Worm (Caenorhabditis elegans): ENCODE results near the gene mpdu-1.

- TF ChIP-seq ama-1 (optimal IDR thresholded peaks at IDR 0.05) (no peak), B0310.2 (tag; optimal IDR thresholded peaks at IDR 0.05) (no peak), tra-4 (tag; optimal IDR thresholded peaks at IDR 0.05) (no peak), flt-1 (GFP tag; IDR thresholded peaks at IDR 0.05) (no peak), hmbx-1 (tag; optimal IDR thresholded peaks at IDR 0.05) (no peak), ceh-13 (GFP tag; optimal IDR thresholded peaks at IDR 0.05) (no peak), sea-1 (GFP tag; conservative IDR thresholded peaks at IDR 0.05) (no peak), ceh-36 (tag; optimal IDR thresholded peaks at IDR 0.05) (no peak), tbx-11 (GFP tag; IDR thresholded peaks at IDR 0.05) (no peak), tbx-37 (GFP tag; conservative IDR thresholded peaks at IDR 0.05) (no peak), aly-1 (tag; optimal IDR thresholded peaks at IDR 0.05) (no peak), pes-1 (GFP tag; IDR thresholded peaks at IDR 0.05) (no peak), scrt-1 (GFP tag; IDR thresholded peaks at IDR 0.05) (no peak), F13C5.2 (tag; optimal IDR thresholded peaks at IDR 0.05) (no peak)
Measured at ce11 chrV:8358702-8359101, 261 bp downstream of the mpdu-1 start.
